Worm (Caenorhabditis elegans) whole organism, midembryonic: Measurements from ENCODE around the gene col-69.

ENCODE experiments used
- T22C8.4 ChIP-seq: fragments of 200-800 bp; sonication (Bioruptor generic); IDR thresholded peaks from 2 replicates; pipeline ENCODE4 v1.3.6; 2022; ENCODE audit warnings: missing genetic modification characterization, missing compliant biosample characterization
- cog-1 ChIP-seq: sonication (generic microtip); optimal IDR thresholded peaks from 2 replicates; lab custom pipeline; 2016; ENCODE audit warnings: missing genetic modification characterization, missing compliant biosample characterization
- klf-2 ChIP-seq: fragments of 200-800 bp; sonication (Bioruptor generic); conservative IDR thresholded peaks from 2 replicates; pipeline ENCODE4 v1.3.6; 2022; ENCODE audit warnings: missing genetic modification reagents, missing genetic modification characterization, missing compliant biosample characterization
- med-1 ChIP-seq: sonication (generic microtip); optimal IDR thresholded peaks from 2 replicates; lab custom pipeline; 2017; ENCODE audit warnings: missing genetic modification characterization, mild to moderate bottlenecking, missing compliant biosample characterization, antibody characterized with exemption, missing genetic modification reagents; ENCODE audit not compliant: insufficient read depth
- ztf-29 ChIP-seq: fragments of 200-800 bp; sonication (Bioruptor generic); IDR thresholded peaks from 2 replicates; pipeline ENCODE4 v1.3.6; 2022; ENCODE audit warnings: missing genetic modification reagents, missing genetic modification characterization, missing compliant biosample characterization

DNA sequence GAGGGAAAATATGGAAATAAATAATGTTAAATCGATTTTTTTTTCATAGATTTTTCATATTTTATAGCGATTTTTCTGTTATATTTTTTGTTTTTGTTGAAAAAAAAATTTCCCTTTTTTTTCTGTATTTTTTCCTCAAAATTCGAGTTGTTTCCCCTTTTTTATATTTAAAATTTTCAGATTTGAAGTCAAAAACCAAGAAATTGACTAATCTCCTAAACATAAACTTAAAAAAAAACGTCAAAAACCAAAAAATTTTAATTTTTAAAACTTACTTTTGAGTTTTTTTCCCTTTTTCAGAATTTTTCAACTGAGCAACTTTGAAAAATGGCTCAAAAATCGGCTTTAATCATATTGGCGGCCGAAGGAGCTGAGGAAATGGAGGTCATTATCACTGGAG, 15.3 kb downstream of the col-69 start, which contains the start of gene djr-1.1:
- no peak for TF ChIP-seq klf-2 (GFP tag; lab: Robert Waterston, UW)
- no peak for TF ChIP-seq ztf-29 (GFP tag; lab: Robert Waterston, UW)
- TF ChIP-seq med-1 (GFP tag; lab: Kevin White, UChicago), result no peak
- TF ChIP-seq cog-1 (tag; lab: Kevin White, UChicago), result no peak
- no peak for TF ChIP-seq T22C8.4 (GFP tag; lab: Robert Waterston, UW)
